Fruit fly (Drosophila melanogaster): ENCODE data around the gene Mpv17.
A peak's percentile ranks its signal among the peaks of the same experiment; 100 is the strongest.

Mpv17 gene

DNA sequence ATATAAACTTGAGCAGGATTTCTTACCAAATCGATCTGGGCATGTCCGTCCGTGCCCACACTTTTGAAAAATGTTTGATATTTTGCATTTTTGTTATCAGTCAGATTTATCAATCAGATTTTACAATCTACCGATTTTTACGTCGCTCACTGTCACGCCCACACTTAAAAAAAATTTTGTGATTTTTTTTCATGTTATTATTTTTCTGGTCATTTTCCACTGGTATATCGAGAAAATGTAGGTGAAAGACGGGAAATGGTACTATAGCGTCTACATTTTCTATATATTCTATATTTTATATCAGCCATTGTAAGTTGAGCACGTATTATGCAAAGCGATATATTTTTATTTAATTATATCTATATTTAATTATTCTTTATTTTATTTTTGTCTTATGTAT is 35.1 kb upstream of the Mpv17 start (continued):
- TF ChIP-seq CG14710 (tag; optimal IDR thresholded peaks at IDR 0.05) (peak; percentile 7), cg (GFP tag; optimal IDR thresholded peaks at IDR 0.05) (no peak), Gsc (GFP tag; IDR thresholded peaks at IDR 0.05) (no peak), org-1 (GFP tag; optimal IDR thresholded peaks at IDR 0.05) (no peak), Atf6 (GFP tag; IDR thresholded peaks at IDR 0.05) (no peak), otp (GFP tag; IDR thresholded peaks at IDR 0.05) (no peak), CG3847 (GFP tag; IDR thresholded peaks at IDR 0.05) (no peak), slou (GFP tag; optimal IDR thresholded peaks at IDR 0.05) (no peak), CG17361 (GFP tag; IDR thresholded peaks at IDR 0.05) (peak; percentile 45; the same call in 2 of the 3 replicates), BEAF-32 (GFP tag; optimal IDR thresholded peaks at IDR 0.05) (no peak), ranshi (GFP tag; IDR thresholded peaks at IDR 0.05) (no peak), CG8478 (optimal IDR thresholded peaks at IDR 0.05) (no peak), CG7556 (GFP tag; optimal IDR thresholded peaks at IDR 0.05) (no peak), CG17912 (GFP tag; optimal IDR thresholded peaks at IDR 0.05) (no peak), Atf3 (GFP tag; optimal IDR thresholded peaks at IDR 0.05) (no peak), chinmo (GFP tag; IDR thresholded peaks at IDR 0.05; ENCODE audit: partially characterized antibody) (no peak), Six4 (GFP tag; optimal IDR thresholded peaks at IDR 0.05) (no peak), lilli (GFP tag; optimal IDR thresholded peaks at IDR 0.05) (no peak), CG1647 (GFP tag; optimal IDR thresholded peaks at IDR 0.05) (no peak), CG6272 (GFP tag; IDR thresholded peaks at IDR 0.05) (no peak), Taf1 (GFP tag; IDR thresholded peaks at IDR 0.05) (no peak), CG5180 (GFP tag; optimal IDR thresholded peaks at IDR 0.05) (no peak), tup (GFP tag; optimal IDR thresholded peaks at IDR 0.05) (no peak), ssp (GFP tag; IDR thresholded peaks at IDR 0.05) (no peak), knrl (GFP tag; IDR thresholded peaks at IDR 0.05; ENCODE audit: partially characterized antibody) (no peak), Myb (GFP tag; optimal IDR thresholded peaks at IDR 0.05) (no peak), cato (GFP tag; optimal IDR thresholded peaks at IDR 0.05; ENCODE audit: borderline replicate concordance) (no peak), CG32772 (GFP tag; IDR thresholded peaks at IDR 0.05) (no peak), CG9609 (GFP tag; optimal IDR thresholded peaks at IDR 0.05) (no peak), CG8924 (tag; optimal IDR thresholded peaks at IDR 0.05) (no peak), CG3065 (GFP tag; optimal IDR thresholded peaks at IDR 0.05) (no peak), CG9727 (GFP tag; optimal IDR thresholded peaks at IDR 0.05) (peak; percentile 31), Adf1 (GFP tag; IDR thresholded peaks at IDR 0.05) (no peak), ato (GFP tag; IDR thresholded peaks at IDR 0.05; ENCODE audit: partially characterized antibody) (no peak), Ada2b (GFP tag; IDR thresholded peaks at IDR 0.05) (no peak), CG2120 (GFP tag; optimal IDR thresholded peaks at IDR 0.05) (no peak), B-H2 (GFP tag; optimal IDR thresholded peaks at IDR 0.05) (no peak), dm (GFP tag; optimal IDR thresholded peaks at IDR 0.05) (no peak), CG12744 (GFP tag; optimal IDR thresholded peaks at IDR 0.05) (no peak), CG17802 (tag; optimal IDR thresholded peaks at IDR 0.05) (no peak), bigmax (GFP tag; optimal IDR thresholded peaks at IDR 0.05) (no peak), tgo (GFP tag; IDR thresholded peaks at IDR 0.05) (no peak), CG1602 (GFP tag; optimal IDR thresholded peaks at IDR 0.05) (peak; percentile 9), vfl (GFP tag; optimal IDR thresholded peaks at IDR 0.05) (no peak), CG31441 (GFP tag; IDR thresholded peaks at IDR 0.05) (no peak), Drgx (GFP tag; IDR thresholded peaks at IDR 0.05) (no peak), gsb-n (tag; optimal IDR thresholded peaks at IDR 0.05) (peak; percentile 22), Xbp1 (GFP tag; optimal IDR thresholded peaks at IDR 0.05) (peak; percentile 34), ase (GFP tag; IDR thresholded peaks at IDR 0.05) (no peak), Hmx (GFP tag; optimal IDR thresholded peaks at IDR 0.05) (no peak), dmrt99B (tag; optimal IDR thresholded peaks at IDR 0.05) (peak; percentile 26), CG6813 (GFP tag; optimal IDR thresholded peaks at IDR 0.05) (no peak), CG2202 (tag; optimal IDR thresholded peaks at IDR 0.05) (no peak)
